Worm (Caenorhabditis elegans) whole organism, young adult: Measurements from ENCODE around the gene eif-2D.

ENCODE experiments used
- Y53G8AR.9 ChIP-seq: fragments of 200-800 bp; sonication (Bioruptor generic); conservative IDR thresholded peaks from 2 replicates; pipeline ENCODE4 v1.3.6; 2022; ENCODE audit warnings: missing genetic modification reagents, missing genetic modification characterization, missing compliant biosample characterization
- cebp-2 ChIP-seq: fragments of 200-800 bp; sonication (Bioruptor generic); IDR thresholded peaks from 2 replicates; pipeline ENCODE4 v1.3.6; 2022; ENCODE audit warnings: missing genetic modification characterization, missing compliant biosample characterization
- fkh-3 ChIP-seq: sonication (generic microtip); optimal IDR thresholded peaks from 2 replicates; lab custom pipeline; 2016; ENCODE audit warnings: mild to moderate bottlenecking, missing genetic modification characterization, missing compliant biosample characterization
- hlh-12 ChIP-seq: sonication (generic microtip); optimal IDR thresholded peaks from 2 replicates; lab custom pipeline; 2016; ENCODE audit warnings: missing genetic modification characterization, missing compliant biosample characterization
- nhr-179 ChIP-seq: sonication (generic microtip); optimal IDR thresholded peaks from 2 replicates; lab custom pipeline; 2016; ENCODE audit warnings: mild to moderate bottlenecking, missing genetic modification characterization, missing compliant biosample characterization
- nhr-80 ChIP-seq: sonication (generic microtip); optimal IDR thresholded peaks from 2 replicates; lab custom pipeline; 2016; ENCODE audit warnings: missing genetic modification characterization, missing compliant biosample characterization

eif-2D gene

DNA sequence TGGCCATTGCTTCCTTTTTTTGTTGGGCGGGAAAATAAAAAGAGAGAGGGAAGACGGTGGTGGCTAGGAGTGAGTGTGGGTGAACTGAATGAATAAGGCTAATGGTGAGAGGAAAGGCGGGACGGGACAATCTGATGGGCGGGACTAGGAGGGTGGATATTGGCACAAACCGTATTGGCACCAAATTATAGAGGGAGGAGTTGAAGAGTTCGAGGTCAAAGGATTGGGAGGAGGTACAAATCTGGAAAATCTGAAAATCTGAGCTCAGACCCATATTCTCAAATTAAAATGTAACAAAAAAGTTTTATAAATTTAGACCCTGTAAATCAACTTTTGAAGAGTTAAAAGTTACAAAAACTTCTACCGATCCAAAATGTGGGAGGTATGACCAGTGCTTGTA lies 47.3 kb downstream of the eif-2D start, which contains the start of gene hlh-14:
hlh-14 (minus strand) TSS at position 101 of the 400 bp plus-strand sequence.
- TF ChIP-seq cebp-2 (GFP tag; lab: Robert Waterston, UW) (no peak), fkh-3 (tag; lab: Kevin White, UChicago) (no peak), hlh-12 (tag; lab: Kevin White, UChicago) (no peak), Y53G8AR.9 (GFP tag; lab: Robert Waterston, UW) (no peak)

DNA sequence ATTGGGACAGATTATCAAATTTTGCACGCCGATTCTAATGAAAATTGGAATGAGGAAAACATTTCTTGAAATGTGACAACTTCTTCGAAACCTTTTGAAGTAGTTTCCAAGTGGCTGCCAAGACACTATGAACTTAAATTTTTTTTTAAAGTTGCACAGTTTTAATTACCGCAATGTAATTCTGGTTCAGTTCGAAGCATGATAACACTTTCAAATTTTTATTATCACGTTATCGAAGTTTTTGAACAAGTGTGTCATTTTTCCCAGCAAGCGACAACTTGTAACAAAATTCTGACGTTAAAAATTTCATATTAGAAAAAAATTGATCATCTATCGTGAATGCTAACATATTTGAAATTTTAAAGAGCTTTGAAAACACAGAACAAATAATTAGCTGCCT lies 51.2 kb downstream of the eif-2D start:
- TF ChIP-seq nhr-80 (tag; lab: Kevin White, UChicago) (peak; percentile 32), nhr-179 (tag; lab: Kevin White, UChicago) (no peak)
